Worm (Caenorhabditis elegans): ENCODE results near the gene msp-3.
A peak's percentile ranks its signal among the peaks of the same experiment; 100 is the strongest.

Gene msp-3

ce11 chrII:4741527-4742187 lies 44.4 kb downstream of the msp-3 start, which contains the start of gene acs-11:
acs-11 (plus strand) TSS chrII:4742137.
- TF ChIP-seq flt-1 (GFP tag; IDR thresholded peaks at IDR 0.05), result no peak
- TF ChIP-seq tbx-37 (GFP tag; conservative IDR thresholded peaks at IDR 0.05), result no peak
- TF ChIP-seq F13C5.2 (tag; optimal IDR thresholded peaks at IDR 0.05), result no peak
- TF ChIP-seq sea-1 (GFP tag; conservative IDR thresholded peaks at IDR 0.05), result no peak
- TF ChIP-seq ama-1 (optimal IDR thresholded peaks at IDR 0.05), result no peak
- no peak for TF ChIP-seq scrt-1 (GFP tag; IDR thresholded peaks at IDR 0.05)
- TF ChIP-seq ceh-36 (tag; optimal IDR thresholded peaks at IDR 0.05), result no peak
- no peak for TF ChIP-seq hmbx-1 (tag; optimal IDR thresholded peaks at IDR 0.05)
- TF ChIP-seq ets-7 (tag; optimal IDR thresholded peaks at IDR 0.05), result no peak
- no peak for TF ChIP-seq ceh-13 (GFP tag; optimal IDR thresholded peaks at IDR 0.05)
- no peak for TF ChIP-seq hnd-1 (tag; optimal IDR thresholded peaks at IDR 0.05)
- TF ChIP-seq tra-4 (tag; optimal IDR thresholded peaks at IDR 0.05), result no peak
- no peak for TF ChIP-seq tbx-11 (GFP tag; IDR thresholded peaks at IDR 0.05)
- TF ChIP-seq pes-1 (GFP tag; IDR thresholded peaks at IDR 0.05), result no peak
- TF ChIP-seq aly-1 (tag; optimal IDR thresholded peaks at IDR 0.05), result no peak
- no peak for TF ChIP-seq B0310.2 (tag; optimal IDR thresholded peaks at IDR 0.05)
- no peak for TF ChIP-seq hmg-4 (GFP tag; optimal IDR thresholded peaks at IDR 0.05)

- peak; percentile 40 for TF ChIP-seq F13C5.2 (tag; optimal IDR thresholded peaks at IDR 0.05)
- TF ChIP-seq ceh-13 (GFP tag; optimal IDR thresholded peaks at IDR 0.05), result no peak
- TF ChIP-seq pes-1 (GFP tag; IDR thresholded peaks at IDR 0.05), result peak; percentile 71; the same call in 1 of the 2 replicates
- TF ChIP-seq hmg-4 (GFP tag; optimal IDR thresholded peaks at IDR 0.05), result peak; percentile 69
- TF ChIP-seq aly-1 (tag; optimal IDR thresholded peaks at IDR 0.05), result no peak
- TF ChIP-seq tra-4 (tag; optimal IDR thresholded peaks at IDR 0.05), result no peak
- no peak for TF ChIP-seq hmbx-1 (tag; optimal IDR thresholded peaks at IDR 0.05)
- TF ChIP-seq hnd-1 (tag; optimal IDR thresholded peaks at IDR 0.05), result no peak
- no peak for TF ChIP-seq tbx-11 (GFP tag; IDR thresholded peaks at IDR 0.05)
- TF ChIP-seq tbx-37 (GFP tag; conservative IDR thresholded peaks at IDR 0.05), result peak; percentile 92
- peak; percentile 49 for TF ChIP-seq ets-7 (tag; optimal IDR thresholded peaks at IDR 0.05)
- no peak for TF ChIP-seq ceh-36 (tag; optimal IDR thresholded peaks at IDR 0.05)
- no peak for TF ChIP-seq scrt-1 (GFP tag; IDR thresholded peaks at IDR 0.05)
- no peak for TF ChIP-seq flt-1 (GFP tag; IDR thresholded peaks at IDR 0.05)
- TF ChIP-seq B0310.2 (tag; optimal IDR thresholded peaks at IDR 0.05), result no peak
Observed at ce11 chrII:4739984-4740462, 46.1 kb downstream of the msp-3 start, which contains the start of gene eas-1. eas-1 (plus strand) TSS chrII:4740412.

- no peak for TF ChIP-seq F13C5.2 (tag; optimal IDR thresholded peaks at IDR 0.05)
- no peak for TF ChIP-seq ceh-36 (tag; optimal IDR thresholded peaks at IDR 0.05)
- no peak for TF ChIP-seq ets-7 (tag; optimal IDR thresholded peaks at IDR 0.05)
- TF ChIP-seq hmbx-1 (tag; optimal IDR thresholded peaks at IDR 0.05), result no peak
- TF ChIP-seq tbx-11 (GFP tag; IDR thresholded peaks at IDR 0.05), result no peak
- TF ChIP-seq ceh-13 (GFP tag; optimal IDR thresholded peaks at IDR 0.05), result no peak
- TF ChIP-seq sea-1 (GFP tag; conservative IDR thresholded peaks at IDR 0.05), result no peak
- TF ChIP-seq scrt-1 (GFP tag; IDR thresholded peaks at IDR 0.05), result no peak
- TF ChIP-seq hmg-4 (GFP tag; optimal IDR thresholded peaks at IDR 0.05), result no peak
- TF ChIP-seq B0310.2 (tag; optimal IDR thresholded peaks at IDR 0.05), result no peak
- TF ChIP-seq ama-1 (optimal IDR thresholded peaks at IDR 0.05), result no peak
- TF ChIP-seq tbx-37 (GFP tag; conservative IDR thresholded peaks at IDR 0.05), result no peak
- no peak for TF ChIP-seq pes-1 (GFP tag; IDR thresholded peaks at IDR 0.05)
- TF ChIP-seq aly-1 (tag; optimal IDR thresholded peaks at IDR 0.05), result no peak
- TF ChIP-seq tra-4 (tag; optimal IDR thresholded peaks at IDR 0.05), result no peak
- no peak for TF ChIP-seq flt-1 (GFP tag; IDR thresholded peaks at IDR 0.05)
- no peak for TF ChIP-seq hnd-1 (tag; optimal IDR thresholded peaks at IDR 0.05)
Observed at ce11 chrII:4737348-4737747, 48.7 kb downstream of the msp-3 start, which contains the start of gene ctsa-1.1. ctsa-1.1 (plus strand) TSS chrII:4737648.

ce11 chrII:4736585-4736984 lies 49.5 kb downstream of the msp-3 start:
- no peak for TF ChIP-seq scrt-1 (GFP tag; IDR thresholded peaks at IDR 0.05)
- no peak for TF ChIP-seq aly-1 (tag; optimal IDR thresholded peaks at IDR 0.05)
- TF ChIP-seq hmg-4 (GFP tag; optimal IDR thresholded peaks at IDR 0.05), result no peak
- TF ChIP-seq ceh-36 (tag; optimal IDR thresholded peaks at IDR 0.05), result no peak
- no peak for TF ChIP-seq B0310.2 (tag; optimal IDR thresholded peaks at IDR 0.05)
- no peak for TF ChIP-seq flt-1 (GFP tag; IDR thresholded peaks at IDR 0.05)
- TF ChIP-seq F13C5.2 (tag; optimal IDR thresholded peaks at IDR 0.05), result no peak
- TF ChIP-seq hnd-1 (tag; optimal IDR thresholded peaks at IDR 0.05), result no peak
- no peak for TF ChIP-seq ets-7 (tag; optimal IDR thresholded peaks at IDR 0.05)
- TF ChIP-seq tbx-37 (GFP tag; conservative IDR thresholded peaks at IDR 0.05), result no peak
- TF ChIP-seq tra-4 (tag; optimal IDR thresholded peaks at IDR 0.05), result no peak
- TF ChIP-seq ceh-13 (GFP tag; optimal IDR thresholded peaks at IDR 0.05), result no peak
- TF ChIP-seq sea-1 (GFP tag; conservative IDR thresholded peaks at IDR 0.05), result no peak
- TF ChIP-seq ama-1 (optimal IDR thresholded peaks at IDR 0.05), result no peak
- TF ChIP-seq pes-1 (GFP tag; IDR thresholded peaks at IDR 0.05), result no peak

Data from whole organism, early embryonic.